Worm (Caenorhabditis elegans) whole organism, late embryonic: Measurements from ENCODE around the gene H10D18.1.

Experiments
- ceh-31 ChIP-seq: sonication (generic microtip); optimal IDR thresholded peaks from 2 replicates; lab custom pipeline; 2016; ENCODE audit warnings: missing genetic modification characterization, missing compliant biosample characterization
- ets-4 ChIP-seq: sonication (generic microtip); optimal IDR thresholded peaks from 2 replicates; lab custom pipeline; 2016; ENCODE audit warnings: missing genetic modification characterization, missing compliant biosample characterization
- fax-1 ChIP-seq: sonication (generic microtip); optimal IDR thresholded peaks from 2 replicates; lab custom pipeline; 2016; ENCODE audit warnings: missing genotype, missing genetic modification characterization, missing compliant biosample characterization
- fkh-10 ChIP-seq: fragments of 150-350 bp; optimal IDR thresholded peaks from 2 replicates; lab custom pipeline; 2014; ENCODE audit warnings: missing biosample characterization, missing genetic modification reagents, missing genetic modification characterization
- nhr-11 ChIP-seq: fragments of 150-350 bp; optimal IDR thresholded peaks from 2 replicates; lab custom pipeline; 2014; ENCODE audit warnings: missing biosample characterization, missing genetic modification characterization
- odd-2 ChIP-seq: sonication (generic microtip); optimal IDR thresholded peaks from 2 replicates; lab custom pipeline; 2017; ENCODE audit warnings: antibody characterized with exemption, mild to moderate bottlenecking, missing genetic modification characterization, missing compliant biosample characterization
- tbx-2 ChIP-seq: sonication (generic microtip); optimal IDR thresholded peaks from 2 replicates; lab custom pipeline; 2016; ENCODE audit warnings: missing genetic modification characterization, missing compliant biosample characterization

- no peak for TF ChIP-seq nhr-11 (tag; lab: Kevin White, UChicago)
- TF ChIP-seq fax-1 = no peak
- TF ChIP-seq ceh-31 (tag; lab: Kevin White, UChicago) = no peak
- TF ChIP-seq tbx-2 (tag; lab: Kevin White, UChicago) = no peak
- no peak for TF ChIP-seq fkh-10 (GFP tag; lab: Kevin White, UChicago)
- TF ChIP-seq ets-4 (tag; lab: Kevin White, UChicago) = no peak
- TF ChIP-seq odd-2 = no peak
Measured at ce11 chrV:3773618-3774017, 41.4 kb upstream of the H10D18.1 start.
